Fruit fly (Drosophila melanogaster): ENCODE results near the gene r.

Gene r

dm6 chrX:16654931-16655409, at the start of gene r, which contains the start of gene Nemp:
TSS of gene r (plus strand) at chrX:16655359.
TSS of gene Nemp (minus strand) at chrX:16655015.
- TF ChIP-seq CG7101 (tag; optimal IDR thresholded peaks at IDR 0.05) (no peak), tj (GFP tag; optimal IDR thresholded peaks at IDR 0.05) (peak; percentile 44), Clk (GFP tag; optimal IDR thresholded peaks at IDR 0.05) (no peak), CG33017 (tag; optimal IDR thresholded peaks at IDR 0.05) (no peak), cnc (optimal IDR thresholded peaks at IDR 0.05) (no peak), toe (GFP tag; optimal IDR thresholded peaks at IDR 0.05) (no peak), Hr96 (GFP tag; optimal IDR thresholded peaks at IDR 0.05) (no peak)

- peak; percentile 71 for TF ChIP-seq CG14711 (tag; optimal IDR thresholded peaks at IDR 0.05)
- no peak for TF ChIP-seq kay (GFP tag; ENCODE audit: borderline replicate concordance)
Measured at dm6 chrX:16607828-16608227, 47.3 kb upstream of the r start.

- TF ChIP-seq cic (GFP tag; optimal IDR thresholded peaks at IDR 0.05) (no peak), bab1 (GFP tag; optimal IDR thresholded peaks at IDR 0.05) (peak; percentile 30), CG1620 (GFP tag; optimal IDR thresholded peaks at IDR 0.05) (peak; percentile 31), CG11617 (GFP tag; optimal IDR thresholded peaks at IDR 0.05) (peak; percentile 29), tj (GFP tag; optimal IDR thresholded peaks at IDR 0.05) (peak; percentile 43), CG7045 (GFP tag; optimal IDR thresholded peaks at IDR 0.05) (no peak), Crg-1 (GFP tag; optimal IDR thresholded peaks at IDR 0.05) (peak; percentile 39), ovo (GFP tag; optimal IDR thresholded peaks at IDR 0.05) (no peak), CG7101 (tag; optimal IDR thresholded peaks at IDR 0.05) (peak; percentile 18), Mnt (GFP tag; optimal IDR thresholded peaks at IDR 0.05) (peak; percentile 51), CG33017 (tag; optimal IDR thresholded peaks at IDR 0.05) (peak; percentile 6), pad (GFP tag; optimal IDR thresholded peaks at IDR 0.05) (peak; percentile 42)
Measured at dm6 chrX:16610601-16611058, 44.5 kb upstream of the r start, which contains the start of gene mbt. TSS of gene mbt (plus strand) at chrX:16610685.

- TF ChIP-seq CG5204 (GFP tag; optimal IDR thresholded peaks at IDR 0.05) (no peak), cic (GFP tag; optimal IDR thresholded peaks at IDR 0.05) (no peak), Clk (GFP tag; optimal IDR thresholded peaks at IDR 0.05) (no peak), Mnt (GFP tag; optimal IDR thresholded peaks at IDR 0.05) (no peak), CG11617 (GFP tag; optimal IDR thresholded peaks at IDR 0.05) (no peak), CG1620 (GFP tag; optimal IDR thresholded peaks at IDR 0.05) (no peak), ovo (GFP tag; optimal IDR thresholded peaks at IDR 0.05) (no peak), toe (GFP tag; optimal IDR thresholded peaks at IDR 0.05) (no peak), CG7045 (GFP tag; optimal IDR thresholded peaks at IDR 0.05) (no peak), CG33017 (tag; optimal IDR thresholded peaks at IDR 0.05) (no peak), CG12768 (GFP tag; optimal IDR thresholded peaks at IDR 0.05) (no peak)
Measured at dm6 chrX:16616773-16617738, 38.1 kb upstream of the r start.

dm6 chrX:16618724-16619123, 36.4 kb upstream of the r start:
- TF ChIP-seq CG5204 (GFP tag; optimal IDR thresholded peaks at IDR 0.05) (no peak), Clk (GFP tag; optimal IDR thresholded peaks at IDR 0.05) (no peak), bab1 (GFP tag; optimal IDR thresholded peaks at IDR 0.05) (no peak), Mnt (GFP tag; optimal IDR thresholded peaks at IDR 0.05) (no peak)

- TF ChIP-seq CG5204 (GFP tag; optimal IDR thresholded peaks at IDR 0.05) (no peak), bab1 (GFP tag; optimal IDR thresholded peaks at IDR 0.05) (no peak), Hr96 (GFP tag; optimal IDR thresholded peaks at IDR 0.05) (no peak), CG1620 (GFP tag; optimal IDR thresholded peaks at IDR 0.05) (no peak), CG12768 (GFP tag; optimal IDR thresholded peaks at IDR 0.05) (no peak), toe (GFP tag; optimal IDR thresholded peaks at IDR 0.05) (no peak), CG7045 (GFP tag; optimal IDR thresholded peaks at IDR 0.05) (no peak)
Measured at dm6 chrX:16621462-16621861, 33.7 kb upstream of the r start, which contains the start of gene CG9782. TSS of gene CG9782 (minus strand) at chrX:16621589.

- TF ChIP-seq CG12768 (GFP tag; optimal IDR thresholded peaks at IDR 0.05) (no peak), CG7045 (GFP tag; optimal IDR thresholded peaks at IDR 0.05) (no peak), CG11617 (GFP tag; optimal IDR thresholded peaks at IDR 0.05) (no peak), CG1620 (GFP tag; optimal IDR thresholded peaks at IDR 0.05) (no peak), CG7101 (tag; optimal IDR thresholded peaks at IDR 0.05) (no peak), CG5204 (GFP tag; optimal IDR thresholded peaks at IDR 0.05) (no peak), tj (GFP tag; optimal IDR thresholded peaks at IDR 0.05) (no peak), ovo (GFP tag; optimal IDR thresholded peaks at IDR 0.05) (no peak), CG14711 (tag; optimal IDR thresholded peaks at IDR 0.05) (no peak), cnc (optimal IDR thresholded peaks at IDR 0.05) (no peak), Crg-1 (GFP tag; optimal IDR thresholded peaks at IDR 0.05) (no peak), pad (GFP tag; optimal IDR thresholded peaks at IDR 0.05) (no peak), Hr96 (GFP tag; optimal IDR thresholded peaks at IDR 0.05) (no peak), Clk (GFP tag; optimal IDR thresholded peaks at IDR 0.05) (no peak), bab1 (GFP tag; optimal IDR thresholded peaks at IDR 0.05) (no peak), cic (GFP tag; optimal IDR thresholded peaks at IDR 0.05) (no peak), toe (GFP tag; optimal IDR thresholded peaks at IDR 0.05) (no peak), kay (GFP tag; ENCODE audit: borderline replicate concordance) (no peak), CG33017 (tag; optimal IDR thresholded peaks at IDR 0.05) (no peak)
Measured at dm6 chrX:16623524-16623923, 31.6 kb upstream of the r start.
